Worm (Caenorhabditis elegans) whole organism, late embryonic: ENCODE data around the gene grd-6.

Experiments used
- ceh-22 ChIP-seq: sonication (generic microtip); optimal IDR thresholded peaks from 2 replicates; lab custom pipeline; 2017; ENCODE audit warnings: missing biosample characterization, missing genetic modification characterization
- ceh-34 ChIP-seq: sonication (generic microtip); optimal IDR thresholded peaks from 2 replicates; lab custom pipeline; 2016; ENCODE audit warnings: mild to moderate bottlenecking, missing genetic modification characterization, missing compliant biosample characterization
- ceh-9 ChIP-seq: sonication (generic microtip); optimal IDR thresholded peaks from 2 replicates; lab custom pipeline; 2016; ENCODE audit warnings: mild to moderate bottlenecking, missing genetic modification characterization, inconsistent platforms, missing compliant biosample characterization
- sdc-2 ChIP-seq: sonication (generic microtip); optimal IDR thresholded peaks from 2 replicates; lab custom pipeline; 2016; ENCODE audit warnings: missing genotype, missing genetic modification characterization, missing compliant biosample characterization
- sox-2 ChIP-seq: fragments of 200-800 bp; sonication (Bioruptor generic); IDR thresholded peaks from 2 replicates; pipeline ENCODE4 v1.3.6; 2022; ENCODE audit warnings: missing genetic modification reagents, missing genetic modification characterization, missing compliant biosample characterization
- tbx-2 ChIP-seq: sonication (generic microtip); optimal IDR thresholded peaks from 2 replicates; lab custom pipeline; 2016; ENCODE audit warnings: missing genetic modification characterization, missing compliant biosample characterization
- ztf-16 ChIP-seq: sonication (generic microtip); optimal IDR thresholded peaks from 2 replicates; lab custom pipeline; 2017; ENCODE audit warnings: missing genetic modification characterization, missing compliant biosample characterization

DNA sequence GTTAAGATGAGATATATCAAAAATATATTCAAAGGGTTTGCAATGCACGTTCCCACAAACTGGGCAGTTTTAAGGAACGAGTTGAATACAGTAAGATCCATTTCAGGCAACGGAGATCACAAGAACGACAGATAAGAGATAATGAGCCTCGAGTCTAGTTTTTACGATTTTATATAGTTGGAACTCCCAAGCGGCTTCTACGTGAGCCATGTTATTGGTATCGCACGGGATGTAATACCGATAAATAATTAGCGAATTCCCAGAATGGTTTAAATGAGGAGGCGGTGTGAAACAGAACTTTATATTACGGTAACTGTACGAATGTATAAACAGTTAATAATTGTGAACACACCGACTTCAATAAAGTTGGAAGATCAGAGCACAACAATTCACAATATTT lies 22.8 kb upstream of the grd-6 start, which contains the start of gene str-177:
- TF ChIP-seq ceh-34: no peak
- TF ChIP-seq sox-2 (GFP tag; lab: Robert Waterston, UW): no peak
- TF ChIP-seq ceh-9 (tag; lab: Kevin White, UChicago): no peak
- TF ChIP-seq ztf-16 (tag; lab: Kevin White, UChicago): no peak
- TF ChIP-seq ceh-22 (tag; lab: Kevin White, UChicago): no peak
- no peak for TF ChIP-seq tbx-2 (tag; lab: Kevin White, UChicago)
- TF ChIP-seq sdc-2: no peak
